Worm (Caenorhabditis elegans): ENCODE measurements around the gene C44H4.8.

- TF ChIP-seq ama-1 (optimal IDR thresholded peaks at IDR 0.05): no peak
- no peak for TF ChIP-seq sox-2 (GFP tag; IDR thresholded peaks at IDR 0.05)
- no peak for TF ChIP-seq gmeb-2 (tag; optimal IDR thresholded peaks at IDR 0.05)
- no peak for TF ChIP-seq Y22D7AL.16 (tag; optimal IDR thresholded peaks at IDR 0.05)
- no peak for TF ChIP-seq nhr-11 (tag; optimal IDR thresholded peaks at IDR 0.05)
- no peak for TF ChIP-seq ets-4 (tag; optimal IDR thresholded peaks at IDR 0.05)
- no peak for TF ChIP-seq elt-2 (tag; optimal IDR thresholded peaks at IDR 0.05)
- TF ChIP-seq pqm-1 (tag; optimal IDR thresholded peaks at IDR 0.05): no peak
Observed at ce11 chrX:14571277-14571676, 23.6 kb upstream of the C44H4.8 start.
